Fruit fly (Drosophila melanogaster) whole organism, prepupa: Measurements from ENCODE around the gene CG31627.

Source experiments
- CG10631 ChIP-seq: fragments of 200-800 bp; sonication (Bioruptor generic); optimal IDR thresholded peaks from 2 replicates; lab custom pipeline; 2016; ENCODE audit warnings: missing biosample characterization, missing genetic modification characterization
- CG10669 ChIP-seq: fragments of 200-800 bp; sonication (Bioruptor generic); optimal IDR thresholded peaks from 3 replicates; lab custom pipeline; 2018; ENCODE audit warnings: missing biosample characterization, mild to moderate bottlenecking, missing genetic modification characterization, moderate library complexity
- CG11294 ChIP-seq: fragments of 200-800 bp; sonication (Bioruptor generic); IDR thresholded peaks from 2 replicates; pipeline ENCODE4 v1.3.6; 2022; ENCODE audit warnings: missing biosample characterization, missing genetic modification characterization
- CG15336 ChIP-seq: fragments of 200-800 bp; sonication (Bioruptor generic); IDR thresholded peaks from 2 replicates; pipeline ENCODE4 v1.3.6; 2022; ENCODE audit warnings: missing biosample characterization, missing genetic modification characterization
- CG1621 ChIP-seq: fragments of 200-800 bp; sonication (Bioruptor generic); optimal IDR thresholded peaks from 3 replicates; lab custom pipeline; 2018; ENCODE audit warnings: missing biosample characterization, mild to moderate bottlenecking, missing genetic modification characterization
- CG16779 ChIP-seq: fragments of 200-800 bp; sonication (Bioruptor generic); optimal IDR thresholded peaks from 3 replicates; lab custom pipeline; 2017; ENCODE audit warnings: missing biosample characterization, mild to moderate bottlenecking, missing genetic modification characterization
- CG3032 ChIP-seq: fragments of 200-800 bp; optimal IDR thresholded peaks from 2 replicates; lab custom pipeline; 2019; ENCODE audit warnings: missing biosample characterization, mild to moderate bottlenecking, missing genetic modification characterization, moderate library complexity
- CG31627 ChIP-seq: fragments of 200-800 bp; sonication (Bioruptor generic); optimal IDR thresholded peaks from 3 replicates; lab custom pipeline; 2016; ENCODE audit warnings: missing biosample characterization, missing genetic modification characterization
- CG34406 ChIP-seq: fragments of 200-800 bp; sonication (Bioruptor generic); optimal IDR thresholded peaks from 3 replicates; lab custom pipeline; 2016; ENCODE audit warnings: missing biosample characterization, missing genetic modification characterization
- CG3919 ChIP-seq: fragments of 200-800 bp; sonication (Bioruptor generic); optimal IDR thresholded peaks from 3 replicates; lab custom pipeline; 2016; ENCODE audit warnings: missing biosample characterization, missing genetic modification characterization
- CG6163 ChIP-seq: fragments of 200-800 bp; sonication (Bioruptor generic); IDR thresholded peaks from 3 replicates; pipeline ENCODE4 v1.3.6; 2022; ENCODE audit warnings: missing biosample characterization, missing genetic modification characterization
- CG6792 ChIP-seq: fragments of 200-800 bp; sonication (Bioruptor generic); optimal IDR thresholded peaks from 3 replicates; lab custom pipeline; 2016; ENCODE audit warnings: missing biosample characterization, missing genetic modification characterization
- CG7368 ChIP-seq: fragments of 200-800 bp; sonication (Bioruptor generic); optimal IDR thresholded peaks from 3 replicates; lab custom pipeline; 2016; ENCODE audit warnings: missing biosample characterization, missing genetic modification characterization
- CG8119 ChIP-seq: fragments of 200-800 bp; sonication (Bioruptor generic); IDR thresholded peaks from 3 replicates; pipeline ENCODE4 v1.3.6; 2022; ENCODE audit warnings: missing biosample characterization, missing genetic modification characterization
- CG8319 ChIP-seq: fragments of 200-800 bp; sonication (Bioruptor generic); optimal IDR thresholded peaks from 3 replicates; lab custom pipeline; 2016; ENCODE audit warnings: missing biosample characterization, missing genetic modification characterization
- Eip75B ChIP-seq: fragments of 200-800 bp; sonication (Bioruptor generic); optimal IDR thresholded peaks from 3 replicates; lab custom pipeline; 2016; ENCODE audit warnings: missing biosample characterization, missing genetic modification characterization
- Eip78C ChIP-seq: fragments of 200-800 bp; sonication (Bioruptor generic); peaks from one replicate; lab custom pipeline; 2016; ENCODE audit warnings: missing biosample characterization, missing genetic modification characterization
- Ets21C ChIP-seq: fragments of 200-800 bp; sonication (Bioruptor generic); optimal IDR thresholded peaks from 3 replicates; lab custom pipeline; 2016; ENCODE audit warnings: missing biosample characterization, missing genetic modification characterization
- Ets96B ChIP-seq: fragments of 200-800 bp; optimal IDR thresholded peaks from 2 replicates; lab custom pipeline; 2019; ENCODE audit warnings: missing biosample characterization, mild to moderate bottlenecking, missing genetic modification characterization, moderate library complexity
- Gug ChIP-seq: fragments of 200-800 bp; sonication (Bioruptor generic); IDR thresholded peaks from 2 replicates; pipeline ENCODE4 v1.3.6; 2022; ENCODE audit warnings: missing biosample characterization, missing genetic modification characterization
- Hr39 ChIP-seq: fragments of 200-800 bp; sonication (Bioruptor generic); optimal IDR thresholded peaks from 2 replicates; lab custom pipeline; 2016; ENCODE audit warnings: missing biosample characterization, missing genetic modification characterization
- Hr4 ChIP-seq: fragments of 200-800 bp; sonication (Bioruptor generic); optimal IDR thresholded peaks from 3 replicates; lab custom pipeline; 2016; ENCODE audit warnings: missing biosample characterization, missing genetic modification characterization
- Met ChIP-seq: fragments of 200-800 bp; sonication (Bioruptor generic); optimal IDR thresholded peaks from 3 replicates; lab custom pipeline; 2016; ENCODE audit warnings: missing biosample characterization, missing genetic modification characterization
- OdsH ChIP-seq: fragments of 200-800 bp; sonication (Bioruptor generic); optimal IDR thresholded peaks from 3 replicates; lab custom pipeline; 2016; ENCODE audit warnings: missing biosample characterization, missing genetic modification characterization
- Smox ChIP-seq: fragments of 200-800 bp; sonication (Bioruptor generic); optimal IDR thresholded peaks from 3 replicates; lab custom pipeline; 2016; ENCODE audit warnings: missing biosample characterization, missing genetic modification characterization
- achi ChIP-seq: fragments of 200-800 bp; sonication (Bioruptor generic); optimal IDR thresholded peaks from 3 replicates; lab custom pipeline; 2016; ENCODE audit warnings: missing biosample characterization, missing genetic modification characterization
- acj6 ChIP-seq: fragments of 200-800 bp; sonication (Bioruptor generic); optimal IDR thresholded peaks from 3 replicates; lab custom pipeline; 2016; ENCODE audit warnings: missing biosample characterization, missing genetic modification characterization
- cyc ChIP-seq: fragments of 200-800 bp; sonication (Bioruptor generic); optimal IDR thresholded peaks from 3 replicates; lab custom pipeline; 2016; ENCODE audit warnings: missing biosample characterization, missing genetic modification characterization
- dac ChIP-seq: fragments of 200-800 bp; sonication (Bioruptor generic); optimal IDR thresholded peaks from 2 replicates; lab custom pipeline; 2017; ENCODE audit warnings: missing biosample characterization, mild to moderate bottlenecking, missing genetic modification characterization
- esn ChIP-seq: fragments of 200-800 bp; sonication (Bioruptor generic); optimal IDR thresholded peaks from 2 replicates; lab custom pipeline; 2016; ENCODE audit warnings: missing biosample characterization, mild to moderate bottlenecking, missing genetic modification characterization, moderate library complexity
- fkh ChIP-seq: fragments of 200-800 bp; sonication (Bioruptor generic); optimal IDR thresholded peaks from 3 replicates; lab custom pipeline; 2017; ENCODE audit warnings: missing biosample characterization, mild to moderate bottlenecking, missing genetic modification characterization, moderate library complexity
- lz ChIP-seq: fragments of 200-800 bp; sonication (Bioruptor generic); optimal IDR thresholded peaks from 3 replicates; lab custom pipeline; 2016; ENCODE audit warnings: missing biosample characterization, missing genetic modification characterization
- net ChIP-seq: fragments of 200-800 bp; sonication (Bioruptor generic); optimal IDR thresholded peaks from 3 replicates; lab custom pipeline; 2016; ENCODE audit warnings: missing biosample characterization, missing genetic modification characterization
- pdm3 ChIP-seq: fragments of 200-800 bp; sonication (Bioruptor generic); optimal IDR thresholded peaks from 3 replicates; lab custom pipeline; 2016; ENCODE audit warnings: missing biosample characterization, missing genetic modification characterization
- salr ChIP-seq, 2 experiments: fragments of 200-800 bp; sonication (Bioruptor generic); optimal IDR thresholded peaks; 3 replicates each; lab custom pipeline; 2016 to 2018; ENCODE audit warnings: missing biosample characterization in 2 of 2, missing genetic modification characterization in 2 of 2, mild to moderate bottlenecking in 1 of 2
- spab ChIP-seq: fragments of 200-800 bp; sonication (Bioruptor generic); optimal IDR thresholded peaks from 2 replicates; lab custom pipeline; 2017; ENCODE audit warnings: missing biosample characterization, mild to moderate bottlenecking, missing genetic modification characterization, missing genetic modification reagents
- ss ChIP-seq, 2 experiments: fragments of 200-800 bp; sonication (Bioruptor generic); optimal IDR thresholded peaks; 2 replicates in 1 of 2; 3 replicates in 1 of 2; lab custom pipeline; 2017 to 2018; ENCODE audit warnings: mild to moderate bottlenecking in 2 of 2, missing biosample characterization in 2 of 2, missing genetic modification characterization in 2 of 2, moderate library complexity in 1 of 2
- topi ChIP-seq: fragments of 200-800 bp; sonication (Bioruptor generic); optimal IDR thresholded peaks from 3 replicates; lab custom pipeline; 2016; ENCODE audit warnings: missing biosample characterization, missing genetic modification characterization

Gene CG31627

dm6 chr2L:21149053-21149452 is 24.0 kb upstream of the CG31627 start:
- no peak for TF ChIP-seq Met (GFP tag; lab: Kevin White, UChicago)
- TF ChIP-seq CG31627 (GFP tag; lab: Kevin White, UChicago), result peak; percentile 27
- peak; percentile 40 for TF ChIP-seq CG10631 (GFP tag; lab: Kevin White, UChicago)
- peak; percentile 35 for TF ChIP-seq CG3032
- TF ChIP-seq salr (GFP tag; optimal IDR thresholded peaks at IDR 0.05; lab: Kevin White, UChicago), result no peak
- no peak for TF ChIP-seq CG11294
- TF ChIP-seq Ets21C (GFP tag; lab: Kevin White, UChicago), result no peak
- TF ChIP-seq dac (GFP tag; lab: Kevin White, UChicago), result no peak
- TF ChIP-seq acj6, result peak; percentile 20
- no peak for TF ChIP-seq CG8319 (GFP tag; lab: Kevin White, UChicago)
- TF ChIP-seq CG15336 (GFP tag; lab: Robert Waterston, UW), result peak; percentile 71
- peak; percentile 43 for TF ChIP-seq esn
- no peak for TF ChIP-seq CG1621 (tag; lab: Kevin White, UChicago)
- peak; percentile 35 for TF ChIP-seq lz
- TF ChIP-seq cyc (GFP tag; lab: Kevin White, UChicago), result peak; percentile 16
- TF ChIP-seq CG8119 (GFP tag; lab: Robert Waterston, UW), result no peak; the same call in 2 of the 3 replicates
- no peak for TF ChIP-seq CG10669 (GFP tag; lab: Kevin White, UChicago)
- peak; percentile 33 for TF ChIP-seq topi (GFP tag; lab: Kevin White, UChicago)
- peak; percentile 71; the same call in 2 of the 3 replicates for TF ChIP-seq CG6163 (GFP tag; lab: Robert Waterston, UW)
- TF ChIP-seq CG34406 (GFP tag; lab: Kevin White, UChicago), result no peak
- TF ChIP-seq Ets96B (tag; lab: Kevin White, UChicago), result peak; percentile 53
- no peak for TF ChIP-seq CG3919 (GFP tag; lab: Kevin White, UChicago)
- no peak for TF ChIP-seq Eip75B (GFP tag; lab: Kevin White, UChicago)

dm6 chr2L:21153844-21154243 is 19.2 kb upstream of the CG31627 start:
- TF ChIP-seq CG6792 (GFP tag; lab: Kevin White, UChicago) (no peak), spab (GFP tag; lab: Kevin White, UChicago) (no peak), CG6163 (GFP tag; lab: Robert Waterston, UW) (no peak), CG3919 (GFP tag; lab: Kevin White, UChicago) (no peak), Smox (GFP tag; lab: Kevin White, UChicago) (no peak), Gug (no peak), OdsH (GFP tag; lab: Kevin White, UChicago) (no peak)

dm6 chr2L:21156156-21157040 is 16.6 kb upstream of the CG31627 start, which contains the start of the genes Mpp6 and E2f2:
Mpp6 (plus strand) TSS chr2L:21156288.
E2f2 (minus strand) TSS chr2L:21156749.
- TF ChIP-seq CG3919 (GFP tag; lab: Kevin White, UChicago) (peak; percentile 5), CG31627 (GFP tag; lab: Kevin White, UChicago) (peak; percentile 34), Hr4 (GFP tag; lab: Kevin White, UChicago) (peak; percentile 32), ss (GFP tag; optimal IDR thresholded peaks at IDR 0.05; lab: Kevin White, UChicago) (no peak), CG16779 (tag; lab: Kevin White, UChicago) (no peak), CG7368 (peak; percentile 2), pdm3 (GFP tag; lab: Kevin White, UChicago) (peak; percentile 22), esn (peak; percentile 46), net (GFP tag; lab: Kevin White, UChicago) (no peak), fkh (GFP tag; lab: Kevin White, UChicago) (peak; percentile 78), Met (GFP tag; lab: Kevin White, UChicago) (no peak), achi (GFP tag; lab: Kevin White, UChicago) (peak; percentile 25), CG6163 (GFP tag; lab: Robert Waterston, UW) (peak; percentile 43; the same call in 1 of the 3 replicates), lz (peak; percentile 19), topi (GFP tag; lab: Kevin White, UChicago) (peak; percentile 9), cyc (GFP tag; lab: Kevin White, UChicago) (peak; percentile 17), Eip78C (GFP tag; lab: Kevin White, UChicago) (peak; percentile 77), CG15336 (GFP tag; lab: Robert Waterston, UW) (no peak), Ets96B (tag; lab: Kevin White, UChicago) (no peak), CG10631 (GFP tag; lab: Kevin White, UChicago) (peak; percentile 41), Hr39 (GFP tag; lab: Kevin White, UChicago) (no peak)
